Worm (Caenorhabditis elegans) whole organism, L2 larva: Measurements from ENCODE around the gene K11H3.2.

Source experiments
- aly-2 ChIP-seq: fragments of 150-350 bp; optimal IDR thresholded peaks from 2 replicates; lab custom pipeline; 2014; ENCODE audit warnings: missing biosample characterization, missing genetic modification characterization
- gmeb-1 ChIP-seq: fragments of 150-350 bp; optimal IDR thresholded peaks from 2 replicates; lab custom pipeline; 2014; ENCODE audit warnings: missing biosample characterization, missing genetic modification characterization
- skn-1 ChIP-seq: sonication (generic microtip); optimal IDR thresholded peaks from 2 replicates; lab custom pipeline; 2017; ENCODE audit warnings: missing biosample characterization, missing genetic modification characterization

- TF ChIP-seq skn-1 (no peak), gmeb-1 (tag; lab: Kevin White, UChicago) (no peak), aly-2 (tag; lab: Kevin White, UChicago) (no peak)
Observed at ce11 chrIII:9808179-9808578, 38.0 kb upstream of the K11H3.2 start, which contains the start of gene gtap-2.
